Worm (Caenorhabditis elegans) whole organism, L1 larva: ENCODE measurements around the gene hnd-1.
A peak's percentile ranks its signal among the peaks of the same experiment; 100 is the strongest.

Source experiments
- C04F5.9 ChIP-seq: sonication (generic microtip); optimal IDR thresholded peaks from 2 replicates; lab custom pipeline; 2016; ENCODE audit warnings: missing genetic modification characterization, missing compliant biosample characterization
- C34B4.2 ChIP-seq: sonication (generic microtip); optimal IDR thresholded peaks from 2 replicates; lab custom pipeline; 2017; ENCODE audit warnings: mild to moderate bottlenecking, missing genetic modification characterization, missing compliant biosample characterization
- F16B12.6 ChIP-seq: fragments of 150-350 bp; optimal IDR thresholded peaks from 2 replicates; lab custom pipeline; 2014; ENCODE audit warnings: missing biosample characterization, missing genetic modification characterization
- Y116A8C.19 ChIP-seq: sonication (generic microtip); optimal IDR thresholded peaks from 2 replicates; lab custom pipeline; 2016; ENCODE audit warnings: missing compliant biosample characterization, missing genetic modification characterization, borderline replicate concordance
- aly-2 ChIP-seq: fragments of 150-350 bp; optimal IDR thresholded peaks from 2 replicates; lab custom pipeline; 2014; ENCODE audit warnings: missing biosample characterization, missing genetic modification characterization
- ama-1 ChIP-seq: fragments of 150-350 bp; optimal IDR thresholded peaks from 2 replicates; lab custom pipeline; 2014
- blmp-1 ChIP-seq: fragments of 150-350 bp; optimal IDR thresholded peaks from 2 replicates; lab custom pipeline; 2014; ENCODE audit warnings: missing biosample characterization, missing genetic modification characterization
- ceh-63 ChIP-seq: fragments of 200-800 bp; sonication (Bioruptor generic); optimal IDR thresholded peaks from 2 replicates; lab custom pipeline; 2018; ENCODE audit warnings: mild to moderate bottlenecking, missing genetic modification characterization, missing compliant biosample characterization
- ceh-82 ChIP-seq, 3 experiments: fragments of 150-350 bp in 1 of 3; sonication (generic microtip) in 2 of 3; optimal IDR thresholded peaks; 2 replicates each; lab custom pipeline; 2014 to 2017; ENCODE audit warnings: missing biosample characterization in 3 of 3, missing genetic modification characterization in 3 of 3
- ceh-88 ChIP-seq: fragments of 200-800 bp; sonication (Bioruptor generic); IDR thresholded peaks from 2 replicates; pipeline ENCODE4 v1.3.6; 2022; ENCODE audit warnings: missing genetic modification characterization, missing compliant biosample characterization
- ces-1 ChIP-seq: fragments of 150-350 bp; optimal IDR thresholded peaks from 2 replicates; lab custom pipeline; 2014; ENCODE audit warnings: missing biosample characterization, missing genetic modification reagents, missing genetic modification characterization
- dpl-1 ChIP-seq, 3 experiments: fragments of 150-350 bp in 2 of 3; sonication (generic microtip) in 1 of 3; optimal IDR thresholded peaks; 2 replicates each; lab custom pipeline; 2014 to 2017; ENCODE audit warnings: missing biosample characterization in 3 of 3, missing genetic modification characterization in 3 of 3, missing genetic modification reagents in 3 of 3
- elt-2 ChIP-seq: sonication (generic microtip); optimal IDR thresholded peaks from 2 replicates; lab custom pipeline; 2016; ENCODE audit warnings: missing genetic modification characterization, mild to moderate bottlenecking, inconsistent platforms, missing compliant biosample characterization, missing genetic modification reagents
- elt-3 ChIP-seq, 6 experiments: fragments of 150-350 bp in 1 of 6; sonication (generic microtip); optimal IDR thresholded peaks; 2 replicates each; lab custom pipeline; 2017 to 2018; ENCODE audit warnings: missing biosample characterization in 6 of 6, missing genetic modification characterization in 6 of 6, inconsistent platforms in 1 of 6
- fkh-10 ChIP-seq: sonication (generic microtip); optimal IDR thresholded peaks from 2 replicates; lab custom pipeline; 2017; ENCODE audit warnings: missing biosample characterization, missing genetic modification reagents, missing genetic modification characterization
- fkh-4 ChIP-seq: sonication (generic microtip); optimal IDR thresholded peaks from 2 replicates; lab custom pipeline; 2016; ENCODE audit warnings: missing compliant biosample characterization, missing genetic modification characterization, borderline replicate concordance
- fkh-8 ChIP-seq: sonication (generic microtip); optimal IDR thresholded peaks from 2 replicates; lab custom pipeline; 2016; ENCODE audit warnings: mild to moderate bottlenecking, missing genetic modification characterization, missing compliant biosample characterization
- grh-1 ChIP-seq: fragments of 200-800 bp; sonication (Bioruptor generic); IDR thresholded peaks from 2 replicates; pipeline ENCODE4 v1.3.6; 2022; ENCODE audit warnings: missing genetic modification reagents, missing genetic modification characterization, missing compliant biosample characterization
- hlh-4 ChIP-seq: sonication (generic microtip); optimal IDR thresholded peaks from 2 replicates; lab custom pipeline; 2016; ENCODE audit warnings: mild to moderate bottlenecking, missing genetic modification characterization, missing compliant biosample characterization
- jun-1 ChIP-seq: fragments of 150-350 bp; optimal IDR thresholded peaks from 2 replicates; lab custom pipeline; 2014; ENCODE audit warnings: missing biosample characterization, missing genetic modification reagents, missing genetic modification characterization
- lin-13 ChIP-seq: fragments of 150-350 bp; optimal IDR thresholded peaks from 2 replicates; lab custom pipeline; 2014; ENCODE audit warnings: missing biosample characterization, missing genetic modification reagents, missing genetic modification characterization
- lin-14 ChIP-seq: fragments of 200-800 bp; sonication (Bioruptor generic); optimal IDR thresholded peaks from 2 replicates; lab custom pipeline; 2018; ENCODE audit warnings: mild to moderate bottlenecking, missing genetic modification characterization, moderate library complexity, missing compliant biosample characterization
- lin-15B ChIP-seq: fragments of 150-350 bp; sonication (generic microtip); optimal IDR thresholded peaks from 3 replicates; lab custom pipeline; 2014; ENCODE audit warnings: missing biosample characterization, missing genetic modification characterization
- lin-35 ChIP-seq, 2 experiments: fragments of 150-350 bp; optimal IDR thresholded peaks; 2 replicates each; lab custom pipeline; 2014; ENCODE audit warnings: missing biosample characterization in 2 of 2, missing genetic modification characterization in 2 of 2, missing genetic modification reagents in 2 of 2
- lir-3 ChIP-seq: sonication (generic microtip); optimal IDR thresholded peaks from 2 replicates; lab custom pipeline; 2016; ENCODE audit warnings: mild to moderate bottlenecking, missing genetic modification characterization, moderate library complexity, missing compliant biosample characterization; ENCODE audit not compliant: poor library complexity
- lsy-2 ChIP-seq, 2 experiments: fragments of 150-350 bp; optimal IDR thresholded peaks; 2 replicates each; lab custom pipeline; 2014; ENCODE audit warnings: missing biosample characterization in 2 of 2, missing genetic modification characterization in 2 of 2
- mdl-1 ChIP-seq, 2 experiments: fragments of 150-350 bp; optimal IDR thresholded peaks; 2 replicates each; lab custom pipeline; 2014 to 2017; ENCODE audit warnings: missing biosample characterization in 2 of 2, missing genetic modification characterization in 2 of 2, inconsistent platforms in 1 of 2
- mef-2 ChIP-seq: fragments of 150-350 bp; optimal IDR thresholded peaks from 2 replicates; lab custom pipeline; 2014; ENCODE audit warnings: missing biosample characterization, missing genetic modification characterization
- mep-1 ChIP-seq: fragments of 150-350 bp; optimal IDR thresholded peaks from 2 replicates; lab custom pipeline; 2014; ENCODE audit warnings: missing biosample characterization, missing genetic modification characterization
- nhr-71 ChIP-seq: sonication (generic microtip); optimal IDR thresholded peaks from 2 replicates; lab custom pipeline; 2016; ENCODE audit warnings: mild to moderate bottlenecking, missing genetic modification characterization, moderate library complexity, missing compliant biosample characterization
- pax-3 ChIP-seq: fragments of 200-800 bp; sonication (Bioruptor generic); optimal IDR thresholded peaks from 2 replicates; lab custom pipeline; 2018; ENCODE audit warnings: mild to moderate bottlenecking, missing genetic modification characterization, moderate library complexity, missing compliant biosample characterization
- pqm-1 ChIP-seq: sonication (generic microtip); optimal IDR thresholded peaks from 3 replicates; lab custom pipeline; 2017; ENCODE audit warnings: missing biosample characterization, missing genetic modification characterization
- rnt-1 ChIP-seq: sonication (generic microtip); optimal IDR thresholded peaks from 2 replicates; lab custom pipeline; 2016; ENCODE audit warnings: mild to moderate bottlenecking, missing genetic modification characterization, moderate library complexity, missing compliant biosample characterization
- skn-1 ChIP-seq: fragments of 150-350 bp; optimal IDR thresholded peaks from 2 replicates; lab custom pipeline; 2014; ENCODE audit warnings: missing biosample characterization, missing genetic modification characterization
- snu-23 ChIP-seq: sonication (generic microtip); optimal IDR thresholded peaks from 2 replicates; lab custom pipeline; 2016; ENCODE audit warnings: missing genetic modification characterization, missing compliant biosample characterization
- swsn-7 ChIP-seq: sonication (generic microtip); optimal IDR thresholded peaks from 2 replicates; lab custom pipeline; 2016; ENCODE audit warnings: missing genetic modification characterization, missing compliant biosample characterization
- tlp-1 ChIP-seq: fragments of 150-350 bp; optimal IDR thresholded peaks from 2 replicates; lab custom pipeline; 2014; ENCODE audit warnings: missing biosample characterization, missing genetic modification characterization
- unc-130 ChIP-seq: fragments of 150-350 bp; optimal IDR thresholded peaks from 2 replicates; lab custom pipeline; 2017; ENCODE audit warnings: missing biosample characterization, missing genetic modification characterization, inconsistent platforms
- unc-62 ChIP-seq: fragments of 150-350 bp; optimal IDR thresholded peaks from 2 replicates; lab custom pipeline; 2014; ENCODE audit warnings: missing biosample characterization, missing genetic modification reagents, missing genetic modification characterization
- unc-86 ChIP-seq: sonication (generic microtip); optimal IDR thresholded peaks from 2 replicates; lab custom pipeline; 2016; ENCODE audit warnings: missing genetic modification characterization, missing compliant biosample characterization
- xbp-1 ChIP-seq: sonication (generic microtip); optimal IDR thresholded peaks from 2 replicates; lab custom pipeline; 2016; ENCODE audit warnings: missing genetic modification characterization, missing compliant biosample characterization

Gene hnd-1

ce11 chrX:11720058-11720457 is 35.7 kb downstream of the hnd-1 start (continued):
- TF ChIP-seq unc-86 (tag; lab: Kevin White, UChicago) (no peak), fkh-8 (tag; lab: Kevin White, UChicago) (no peak), unc-130 (tag; lab: Kevin White, UChicago) (no peak), lin-35 (GFP tag; optimal IDR thresholded peaks at IDR 0.05; lab: Kevin White, UChicago) (no peak), swsn-7 (tag; lab: Kevin White, UChicago) (no peak), ceh-63 (GFP tag; lab: Kevin White, UChicago) (no peak), fkh-4 (tag; lab: Kevin White, UChicago) (no peak), lin-14 (GFP tag; lab: Kevin White, UChicago) (peak; percentile 63), ama-1 (no peak), mdl-1 (tag; optimal IDR thresholded peaks at IDR 0.05; lab: Kevin White, UChicago) (no peak), pax-3 (tag; lab: Kevin White, UChicago) (no peak), ceh-88 (GFP tag; lab: Robert Waterston, UW) (no peak), grh-1 (peak; percentile 5; the same call in 1 of the 2 replicates), lir-3 (no peak), hlh-4 (tag; lab: Kevin White, UChicago) (no peak), elt-3 (tag; optimal IDR thresholded peaks at IDR 0.05; lab: Kevin White, UChicago) (peak in 2 of 6 experiments; percentile 2 to 4), fkh-10 (GFP tag; lab: Kevin White, UChicago) (no peak), snu-23 (GFP tag; lab: Kevin White, UChicago) (peak; percentile 25), C04F5.9 (no peak), Y116A8C.19 (tag; lab: Kevin White, UChicago) (no peak), ceh-82 (tag; optimal IDR thresholded peaks at IDR 0.05; lab: Kevin White, UChicago) (no peak), C34B4.2 (no peak), pqm-1 (no peak), tlp-1 (no peak)

- TF ChIP-seq xbp-1, result no peak
- peak in 1 of 2 experiments; percentile 1 for TF ChIP-seq lsy-2 (tag; optimal IDR thresholded peaks at IDR 0.05; lab: Kevin White, UChicago)
- TF ChIP-seq blmp-1 (tag; lab: Kevin White, UChicago), result peak; percentile 63
- peak; percentile 22 for TF ChIP-seq ces-1
- no peak for TF ChIP-seq pax-3 (tag; lab: Kevin White, UChicago)
- TF ChIP-seq elt-3 (tag; optimal IDR thresholded peaks at IDR 0.05; lab: Kevin White, UChicago), result peak in 1 of 6 experiments; percentile 2
- no peak for TF ChIP-seq skn-1
- TF ChIP-seq nhr-71 (tag; lab: Kevin White, UChicago), result peak; percentile 46
- peak in 1 of 2 experiments; percentile 27 for TF ChIP-seq lin-35 (GFP tag; optimal IDR thresholded peaks at IDR 0.05; lab: Kevin White, UChicago)
- TF ChIP-seq elt-2, result peak; percentile 79
- TF ChIP-seq mep-1 (tag; lab: Kevin White, UChicago), result peak; percentile 6
- TF ChIP-seq lin-14 (GFP tag; lab: Kevin White, UChicago), result peak; percentile 68
- TF ChIP-seq aly-2 (tag; lab: Kevin White, UChicago), result no peak
- no peak for TF ChIP-seq lin-15B
- TF ChIP-seq mef-2, result no peak
- TF ChIP-seq dpl-1 (GFP tag; optimal IDR thresholded peaks at IDR 0.05; lab: Kevin White, UChicago), result no peak
- peak; percentile 10 for TF ChIP-seq jun-1 (tag; lab: Kevin White, UChicago)
- TF ChIP-seq lin-13 (GFP tag; lab: Kevin White, UChicago), result no peak
- no peak for TF ChIP-seq F16B12.6 (tag; lab: Kevin White, UChicago)
Observed at ce11 chrX:11723781-11724201, 39.4 kb downstream of the hnd-1 start, which contains the start of gene D1053.4. Gene D1053.4 (minus strand): TSS chrX:11723800.

- TF ChIP-seq blmp-1 (tag; lab: Kevin White, UChicago), result peak; percentile 13
- TF ChIP-seq lin-14 (GFP tag; lab: Kevin White, UChicago), result peak; percentile 54
- TF ChIP-seq fkh-8 (tag; lab: Kevin White, UChicago), result peak; percentile 51
- TF ChIP-seq mep-1 (tag; lab: Kevin White, UChicago), result peak; percentile 2
- TF ChIP-seq unc-62, result no peak
- no peak for TF ChIP-seq ceh-63 (GFP tag; lab: Kevin White, UChicago)
- peak; percentile 6 for TF ChIP-seq rnt-1 (tag; lab: Kevin White, UChicago)
- TF ChIP-seq lir-3, result no peak
- TF ChIP-seq, all 84 proteins: peak for 5
Observed at ce11 chrX:11725646-11726045, 41.3 kb downstream of the hnd-1 start.
